Fruit fly (Drosophila melanogaster) whole organism, embryonic: ENCODE data around the gene CG10621.

Experiments
- Abd-B ChIP-seq: fragments of 200-800 bp; sonication (Bioruptor generic); optimal IDR thresholded peaks from 2 replicates; lab custom pipeline; 2018; ENCODE audit warnings: missing biosample characterization, mild to moderate bottlenecking, missing genetic modification characterization, moderate library complexity
- BEAF-32 ChIP-seq: fragments of 200-800 bp; sonication (Bioruptor generic); optimal IDR thresholded peaks from 3 replicates; lab custom pipeline; 2017; ENCODE audit warnings: missing biosample characterization, missing genetic modification characterization, mild to moderate bottlenecking, moderate library complexity, missing genetic modification reagents
- Bgb ChIP-seq: fragments of 200-800 bp; sonication (Bioruptor generic); IDR thresholded peaks from 2 replicates; pipeline ENCODE4 v1.3.6; 2022; ENCODE audit warnings: missing biosample characterization, missing genetic modification characterization; ENCODE audit not compliant: partially characterized antibody
- CG14965 ChIP-seq: fragments of 200-800 bp; sonication (Bioruptor generic); optimal IDR thresholded peaks from 2 replicates; lab custom pipeline; 2016; ENCODE audit warnings: missing biosample characterization, missing genetic modification characterization, borderline replicate concordance
- CG15479 ChIP-seq: fragments of 200-800 bp; sonication (Bioruptor generic); optimal IDR thresholded peaks from 3 replicates; lab custom pipeline; 2019; ENCODE audit warnings: missing biosample characterization, mild to moderate bottlenecking, missing genetic modification characterization, moderate library complexity
- CG15696 ChIP-seq: fragments of 200-800 bp; sonication (Bioruptor generic); optimal IDR thresholded peaks from 2 replicates; lab custom pipeline; 2019; ENCODE audit warnings: missing biosample characterization, mild to moderate bottlenecking, missing genetic modification characterization, moderate library complexity
- CG1647 ChIP-seq: fragments of 200-800 bp; sonication (Bioruptor generic); optimal IDR thresholded peaks from 3 replicates; lab custom pipeline; 2016; ENCODE audit warnings: missing biosample characterization, missing genetic modification characterization
- CG16813 ChIP-seq: fragments of 200-800 bp; sonication (Bioruptor generic); IDR thresholded peaks from 3 replicates; pipeline ENCODE4 v1.3.6; 2022; ENCODE audit warnings: missing biosample characterization, missing genetic modification characterization; ENCODE audit not compliant: partially characterized antibody
- CG16863 ChIP-seq: fragments of 200-800 bp; sonication (Bioruptor generic); optimal IDR thresholded peaks from 3 replicates; lab custom pipeline; 2016; ENCODE audit warnings: missing biosample characterization, missing genetic modification characterization
- CG17328 ChIP-seq: fragments of 200-800 bp; sonication (Bioruptor generic); IDR thresholded peaks from 2 replicates; pipeline ENCODE4 v1.3.6; 2022; ENCODE audit warnings: missing biosample characterization, missing genetic modification characterization
- CG2129 ChIP-seq: fragments of 200-800 bp; sonication (Bioruptor generic); IDR thresholded peaks from 2 replicates; pipeline ENCODE4 v1.3.6; 2022; ENCODE audit warnings: missing biosample characterization, missing genetic modification characterization; ENCODE audit not compliant: partially characterized antibody
- CG30403 ChIP-seq: fragments of 200-800 bp; sonication (Bioruptor generic); optimal IDR thresholded peaks from 3 replicates; lab custom pipeline; 2016; ENCODE audit warnings: missing biosample characterization, missing genetic modification characterization
- CG3065 ChIP-seq: fragments of 200-800 bp; sonication (Bioruptor generic); optimal IDR thresholded peaks from 2 replicates; lab custom pipeline; 2016; ENCODE audit warnings: missing biosample characterization, missing genetic modification characterization
- CG3281 ChIP-seq: fragments of 200-800 bp; sonication (Bioruptor generic); optimal IDR thresholded peaks from 3 replicates; lab custom pipeline; 2017; ENCODE audit warnings: missing biosample characterization, mild to moderate bottlenecking, missing genetic modification characterization
- CG3407 ChIP-seq: fragments of 200-800 bp; sonication (Bioruptor generic); optimal IDR thresholded peaks from 2 replicates; lab custom pipeline; 2018; ENCODE audit warnings: missing biosample characterization, mild to moderate bottlenecking, missing genetic modification characterization
- CG4360 ChIP-seq: fragments of 200-800 bp; sonication (Bioruptor generic); IDR thresholded peaks from 2 replicates; pipeline ENCODE4 v1.3.6; 2022; ENCODE audit warnings: missing biosample characterization, missing genetic modification characterization
- CG5245 ChIP-seq: fragments of 200-800 bp; sonication (Bioruptor generic); optimal IDR thresholded peaks from 3 replicates; lab custom pipeline; 2016; ENCODE audit warnings: missing biosample characterization, missing genetic modification characterization
- CG7839 ChIP-seq: fragments of 200-800 bp; sonication (Bioruptor generic); optimal IDR thresholded peaks from 3 replicates; lab custom pipeline; 2018; ENCODE audit warnings: missing biosample characterization, mild to moderate bottlenecking, missing genetic modification characterization, moderate library complexity
- CG8290 ChIP-seq, 3 experiments: fragments of 200-800 bp; sonication (Bioruptor generic); optimal IDR thresholded peaks; 2 replicates each; lab custom pipeline; 2016 to 2019; ENCODE audit warnings: missing biosample characterization in 3 of 3, missing genetic modification characterization in 3 of 3, mild to moderate bottlenecking in 2 of 3, moderate library complexity in 1 of 3
- CG9876 ChIP-seq: fragments of 200-800 bp; sonication (Bioruptor generic); optimal IDR thresholded peaks from 2 replicates; lab custom pipeline; 2016; ENCODE audit warnings: missing biosample characterization, missing genetic modification characterization
- Camta ChIP-seq: fragments of 200-800 bp; sonication (Bioruptor generic); optimal IDR thresholded peaks from 2 replicates; lab custom pipeline; 2016; ENCODE audit warnings: missing biosample characterization, missing genetic modification characterization
- D19B ChIP-seq: fragments of 200-800 bp; sonication (Bioruptor generic); optimal IDR thresholded peaks from 2 replicates; lab custom pipeline; 2017; ENCODE audit warnings: missing biosample characterization, mild to moderate bottlenecking, missing genetic modification characterization
- Dfd ChIP-seq, 2 experiments: fragments of >200 bp; optimal IDR thresholded peaks; 2 replicates each; lab custom pipeline; 2017; ENCODE audit warnings: missing biosample characterization in 2 of 2, missing genetic modification characterization in 2 of 2
- Dll ChIP-seq: fragments of 200-800 bp; sonication (Bioruptor generic); IDR thresholded peaks from 4 replicates; pipeline ENCODE4 v1.3.6; 2022; ENCODE audit warnings: missing biosample characterization, missing genetic modification characterization; ENCODE audit not compliant: partially characterized antibody
- Elba2 ChIP-seq: fragments of 200-800 bp; sonication (Bioruptor generic); optimal IDR thresholded peaks from 3 replicates; lab custom pipeline; 2016; ENCODE audit warnings: missing biosample characterization, missing genetic modification characterization
- HLH54F ChIP-seq: fragments of 200-800 bp; sonication (Bioruptor generic); optimal IDR thresholded peaks from 3 replicates; lab custom pipeline; 2016; ENCODE audit warnings: missing biosample characterization, missing genetic modification characterization
- Hmr ChIP-seq: fragments of 200-800 bp; sonication (Bioruptor generic); optimal IDR thresholded peaks from 3 replicates; lab custom pipeline; 2017; ENCODE audit warnings: mild to moderate bottlenecking, missing biosample characterization, missing genetic modification reagents, missing genetic modification characterization
- Hr51 ChIP-seq, 2 experiments: fragments of 200-800 bp; sonication (Bioruptor generic); optimal IDR thresholded peaks; 2 replicates in 1 of 2; 3 replicates in 1 of 2; lab custom pipeline; 2016 to 2018; ENCODE audit warnings: missing biosample characterization in 2 of 2, missing genetic modification characterization in 2 of 2, mild to moderate bottlenecking in 1 of 2, moderate library complexity in 1 of 2
- Jarid2 ChIP-seq: fragments of 200-800 bp; sonication (Bioruptor generic); optimal IDR thresholded peaks from 3 replicates; lab custom pipeline; 2017; ENCODE audit warnings: mild to moderate bottlenecking, missing biosample characterization, missing genetic modification reagents, missing genetic modification characterization
- MESR4 ChIP-seq: fragments of 200-800 bp; sonication (Bioruptor generic); optimal IDR thresholded peaks from 2 replicates; lab custom pipeline; 2018; ENCODE audit warnings: missing biosample characterization, mild to moderate bottlenecking, missing genetic modification characterization, moderate library complexity
- Mes4 ChIP-seq: fragments of 200-800 bp; sonication (Bioruptor generic); optimal IDR thresholded peaks from 2 replicates; lab custom pipeline; 2016; ENCODE audit warnings: missing biosample characterization, missing genetic modification characterization
- Mrtf ChIP-seq: fragments of 200-800 bp; sonication (Bioruptor generic); IDR thresholded peaks from 3 replicates; pipeline ENCODE4 v1.3.6; 2022; ENCODE audit warnings: missing biosample characterization, missing genetic modification characterization
- Ssrp ChIP-seq: fragments of 200-800 bp; sonication (Bioruptor generic); optimal IDR thresholded peaks from 2 replicates; lab custom pipeline; 2018; ENCODE audit warnings: missing biosample characterization, mild to moderate bottlenecking, missing genetic modification characterization, moderate library complexity
- TFAM ChIP-seq: fragments of 200-800 bp; sonication (Bioruptor generic); optimal IDR thresholded peaks from 2 replicates; lab custom pipeline; 2017; ENCODE audit warnings: missing biosample characterization, missing genetic modification characterization, inconsistent platforms
- Vsx1 ChIP-seq: fragments of 200-800 bp; sonication (Bioruptor generic); optimal IDR thresholded peaks from 2 replicates; lab custom pipeline; 2017; ENCODE audit warnings: missing biosample characterization, mild to moderate bottlenecking, missing genetic modification characterization, missing genetic modification reagents
- YL-1 ChIP-seq: fragments of 200-800 bp; sonication (Bioruptor generic); optimal IDR thresholded peaks from 3 replicates; lab custom pipeline; 2017; ENCODE audit warnings: missing biosample characterization, mild to moderate bottlenecking, missing genetic modification characterization
- bcd ChIP-seq: fragments of 200-800 bp; sonication (Bioruptor generic); optimal IDR thresholded peaks from 2 replicates; lab custom pipeline; 2017; ENCODE audit warnings: missing biosample characterization, mild to moderate bottlenecking, missing genetic modification characterization
- dati ChIP-seq: fragments of 200-800 bp; sonication (Bioruptor generic); IDR thresholded peaks from 2 replicates; pipeline ENCODE4 v1.3.6; 2022; ENCODE audit warnings: missing biosample characterization, missing genetic modification characterization
- dysf ChIP-seq: fragments of 200-800 bp; sonication (Bioruptor generic); IDR thresholded peaks from 3 replicates; pipeline ENCODE4 v1.3.6; 2022; ENCODE audit warnings: missing biosample characterization, missing genetic modification characterization
- insv ChIP-seq, 2 experiments: fragments of 200-800 bp; sonication (Bioruptor generic); optimal IDR thresholded peaks; 3 replicates each; lab custom pipeline; 2016 to 2018; ENCODE audit warnings: missing biosample characterization in 2 of 2, missing genetic modification characterization in 2 of 2
- nau ChIP-seq: fragments of 200-800 bp; sonication (Bioruptor generic); optimal IDR thresholded peaks from 3 replicates; lab custom pipeline; 2017; ENCODE audit warnings: missing biosample characterization, mild to moderate bottlenecking, missing genetic modification characterization, missing genetic modification reagents
- nmo ChIP-seq: fragments of 200-800 bp; sonication (Bioruptor generic); optimal IDR thresholded peaks from 2 replicates; lab custom pipeline; 2018; ENCODE audit warnings: missing biosample characterization, mild to moderate bottlenecking, missing genetic modification characterization, moderate library complexity
- otp ChIP-seq: fragments of 200-800 bp; sonication (Bioruptor generic); IDR thresholded peaks from 3 replicates; pipeline ENCODE4, ENCODE4 v1.3.6; 2022; ENCODE audit warnings: missing biosample characterization, missing genetic modification characterization
- peb ChIP-seq: fragments of 200-800 bp; sonication (Bioruptor generic); IDR thresholded peaks from 2 replicates; pipeline ENCODE4 v1.3.6; 2022; ENCODE audit warnings: missing biosample characterization, missing genetic modification characterization
- pros ChIP-seq: fragments of 200-800 bp; sonication (Bioruptor generic); optimal IDR thresholded peaks from 3 replicates; lab custom pipeline; 2019; ENCODE audit warnings: missing biosample characterization, mild to moderate bottlenecking, missing genetic modification characterization, moderate library complexity
- sc ChIP-seq, 3 experiments: fragments of >200 bp in 2 of 3; fragments of 200-800 bp in 1 of 3; sonication (Bioruptor generic) in 1 of 3; optimal IDR thresholded peaks; 2 replicates in 2 of 3; 3 replicates in 1 of 3; lab custom pipeline; 2017; ENCODE audit warnings: mild to moderate bottlenecking in 1 of 3, missing biosample characterization in 1 of 3, missing genetic modification characterization in 1 of 3, missing genetic modification reagents in 1 of 3
- sim ChIP-seq: fragments of 200-800 bp; sonication (Bioruptor generic); IDR thresholded peaks from 2 replicates; pipeline ENCODE4 v1.3.6; 2022; ENCODE audit warnings: missing biosample characterization, missing genetic modification characterization
- sna ChIP-seq: fragments of 200-800 bp; sonication (Bioruptor generic); IDR thresholded peaks from 2 replicates; pipeline ENCODE4 v1.3.6; 2022; ENCODE audit warnings: missing biosample characterization, missing genetic modification characterization; ENCODE audit not compliant: partially characterized antibody
- vvl ChIP-seq: fragments of 200-800 bp; sonication (Bioruptor generic); IDR thresholded peaks from 2 replicates; pipeline ENCODE4 v1.3.6; 2022; ENCODE audit warnings: missing biosample characterization, missing genetic modification characterization

Gene CG10621

dm6 chr2L:18921246-18921645 is 33.0 kb downstream of the CG10621 start (continued):
- TF ChIP-seq CG1647 (GFP tag; lab: Kevin White, UChicago) (no peak), HLH54F (GFP tag; lab: Kevin White, UChicago) (no peak), CG3065 (no peak), CG16863 (GFP tag; lab: Kevin White, UChicago) (peak; percentile 37), CG16813 (GFP tag; lab: Robert Waterston, UW) (no peak), sim (no peak), peb (GFP tag; lab: Robert Waterston, UW) (no peak), CG15696 (peak; percentile 86), YL-1 (GFP tag; lab: Kevin White, UChicago) (no peak), CG4360 (GFP tag; lab: Robert Waterston, UW) (no peak), D19B (GFP tag; lab: Kevin White, UChicago) (no peak), CG7839 (peak; percentile 63), MESR4 (GFP tag; lab: Kevin White, UChicago) (no peak), BEAF-32 (GFP tag; lab: Kevin White, UChicago) (no peak), Mrtf (GFP tag; lab: Robert Waterston, UW) (no peak), dysf (GFP tag; lab: Robert Waterston, UW) (0 out of 3 replicates have a peak, but pooled peaks have one; percentile 35), CG30403 (GFP tag; lab: Kevin White, UChicago) (peak; percentile 53), Ssrp (peak; percentile 47), CG9876 (GFP tag; lab: Kevin White, UChicago) (no peak), CG5245 (GFP tag; lab: Kevin White, UChicago) (peak; percentile 73), pros (peak; percentile 44), TFAM (GFP tag; lab: Kevin White, UChicago) (no peak), Dfd (GFP tag; optimal IDR thresholded peaks at IDR 0.05; lab: Kevin White, UChicago) (no peak), otp (peak; percentile 52; the same call in 1 of the 3 replicates), CG15479 (GFP tag; lab: Kevin White, UChicago) (peak; percentile 13), dati (GFP tag; lab: Robert Waterston, UW) (no peak), bcd (GFP tag; lab: Kevin White, UChicago) (peak; percentile 36), CG8290 (GFP tag; optimal IDR thresholded peaks at IDR 0.05; lab: Kevin White, UChicago) (no peak), CG8290 (tag; optimal IDR thresholded peaks at IDR 0.05; lab: Kevin White, UChicago) (no peak), sna (GFP tag; lab: Robert Waterston, UW) (no peak), CG3281 (GFP tag; lab: Kevin White, UChicago) (no peak), vvl (GFP tag; lab: Robert Waterston, UW) (peak; percentile 57; the same call in 1 of the 2 replicates), Dll (GFP tag; lab: Robert Waterston, UW) (no peak), CG2129 (no peak), nau (GFP tag; lab: Kevin White, UChicago) (no peak), sc (optimal IDR thresholded peaks at IDR 0.05; lab: Kevin White, UChicago) (no peak), sc (GFP tag; optimal IDR thresholded peaks at IDR 0.05; lab: Kevin White, UChicago) (peak; percentile 56), Camta (peak; percentile 21), Jarid2 (peak; percentile 33), Abd-B (no peak), Bgb (GFP tag; lab: Robert Waterston, UW) (no peak), CG3407 (GFP tag; lab: Kevin White, UChicago) (peak; percentile 0), nmo (GFP tag; lab: Kevin White, UChicago) (peak; percentile 67), CG14965 (GFP tag; lab: Kevin White, UChicago) (no peak), Mes4 (GFP tag; lab: Kevin White, UChicago) (peak; percentile 56), Hr51 (GFP tag; optimal IDR thresholded peaks at IDR 0.05; lab: Kevin White, UChicago) (peak; percentile 4 to 34), Vsx1 (GFP tag; lab: Kevin White, UChicago) (no peak), CG17328 (GFP tag; lab: Robert Waterston, UW) (peak; percentile 52), Hmr (GFP tag; lab: Kevin White, UChicago) (no peak), insv (GFP tag; optimal IDR thresholded peaks at IDR 0.05; lab: Kevin White, UChicago) (no peak), Elba2 (GFP tag; lab: Kevin White, UChicago) (peak; percentile 46)
